Comparison of ENCODE assay signal across 3 fruit fly cellular contexts in the genomic region with DNA sequence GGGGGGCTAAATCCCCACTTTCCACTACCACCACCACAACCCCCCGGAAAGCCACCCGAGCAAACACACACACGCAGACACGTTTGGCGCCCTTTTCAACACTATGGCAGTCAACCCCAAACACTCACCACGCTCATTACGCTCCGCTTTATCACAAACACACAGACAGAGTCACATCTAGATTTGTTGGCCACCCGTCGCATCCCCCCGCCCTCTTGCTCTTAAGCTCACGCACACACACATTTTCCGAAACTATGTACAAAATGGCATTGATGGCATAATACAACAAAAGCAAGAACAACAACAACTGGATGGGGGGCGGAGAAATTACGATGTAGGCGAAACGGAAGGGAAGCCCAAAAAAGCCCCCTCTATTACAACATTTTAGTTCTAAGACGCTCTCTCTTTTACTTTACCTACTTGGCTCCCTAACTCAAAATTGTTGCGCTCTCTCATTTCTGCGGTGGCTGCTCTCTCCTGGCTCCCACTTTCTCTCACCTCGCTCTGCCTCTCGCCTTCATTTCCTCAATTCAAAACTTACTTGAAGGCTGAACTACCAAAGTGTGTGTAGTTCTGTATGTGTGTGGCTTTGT.
TF ChIP-seq lines count a peak whose summit lies in the region.

No protein-coding gene starts in this region.

- no peak for TF ChIP-seq CTCF in whole organism, embryonic (GFP tag; optimal IDR thresholded peaks at IDR 0.05; lab: Kevin White, UChicago)

TF ChIP-seq in whole organism, adult, 20 proteins besides CTCF, POLR2A, EP300 and RAD21:
- TF ChIP-seq CG12768 (GFP tag; optimal IDR thresholded peaks at IDR 0.05; lab: Kevin White, UChicago): peak; percentile 40
- peak; percentile 8 for TF ChIP-seq pad (GFP tag; optimal IDR thresholded peaks at IDR 0.05; lab: Kevin White, UChicago)
- TF ChIP-seq cic (GFP tag; optimal IDR thresholded peaks at IDR 0.05; lab: Kevin White, UChicago): peak; percentile 12
- TF ChIP-seq Hr96 (GFP tag; optimal IDR thresholded peaks at IDR 0.05; lab: Kevin White, UChicago): no peak
- no peak for TF ChIP-seq bab1 (GFP tag; optimal IDR thresholded peaks at IDR 0.05; lab: Kevin White, UChicago)
TF ChIP-seq in whole organism, adult: peak in this region for 3.

TF ChIP-seq in whole organism, embryonic, 481 proteins besides CTCF, POLR2A, EP300 and RAD21 (continues in another document):
- TF ChIP-seq CG2129 (GFP tag; IDR thresholded peaks at IDR 0.05; lab: Robert Waterston, UW; ENCODE audit: partially characterized antibody): no peak
- no peak for TF ChIP-seq ab (GFP tag; optimal IDR thresholded peaks at IDR 0.05; lab: Kevin White, UChicago)
- TF ChIP-seq pros (GFP tag; optimal IDR thresholded peaks at IDR 0.05; lab: Kevin White, UChicago): peak; percentile 48
- no peak for TF ChIP-seq PHDP (tag; optimal IDR thresholded peaks at IDR 0.05; lab: Kevin White, UChicago)
- TF ChIP-seq cad (GFP tag; optimal IDR thresholded peaks at IDR 0.05; lab: Kevin White, UChicago): no peak
- peak; percentile 22 for TF ChIP-seq Nf-YC (tag; optimal IDR thresholded peaks at IDR 0.05; lab: Kevin White, UChicago)
- no peak for TF ChIP-seq Doc2 (GFP tag; IDR thresholded peaks at IDR 0.05; lab: Robert Waterston, UW)
- TF ChIP-seq CG12236 (GFP tag; optimal IDR thresholded peaks at IDR 0.05; lab: Kevin White, UChicago): no peak
- TF ChIP-seq cg (GFP tag; optimal IDR thresholded peaks at IDR 0.05; lab: Kevin White, UChicago): peak; percentile 88
- no peak for TF ChIP-seq slp2 (GFP tag; optimal IDR thresholded peaks at IDR 0.05; lab: Kevin White, UChicago)
- peak; percentile 16 for TF ChIP-seq exex (tag; optimal IDR thresholded peaks at IDR 0.05; lab: Kevin White, UChicago)
- no peak for TF ChIP-seq usp (GFP tag; optimal IDR thresholded peaks at IDR 0.05; lab: Kevin White, UChicago)
- no peak for TF ChIP-seq sqz (GFP tag; optimal IDR thresholded peaks at IDR 0.05; lab: Kevin White, UChicago)
- peak; percentile 49 for TF ChIP-seq yki (optimal IDR thresholded peaks at IDR 0.05; lab: Kevin White, UChicago)
- no peak for TF ChIP-seq Hmx (GFP tag; optimal IDR thresholded peaks at IDR 0.05; lab: Kevin White, UChicago)
- no peak for TF ChIP-seq zfh1 (GFP tag; IDR thresholded peaks at IDR 0.05; lab: Robert Waterston, UW)
- TF ChIP-seq CG15011 (GFP tag; optimal IDR thresholded peaks at IDR 0.05; lab: Kevin White, UChicago): no peak
- no peak for TF ChIP-seq her (GFP tag; optimal IDR thresholded peaks at IDR 0.05; lab: Kevin White, UChicago)
- no peak for TF ChIP-seq CG3407 (GFP tag; optimal IDR thresholded peaks at IDR 0.05; lab: Kevin White, UChicago)
- peak; percentile 6 for TF ChIP-seq oc (tag; optimal IDR thresholded peaks at IDR 0.05; lab: Kevin White, UChicago)
- no peak for TF ChIP-seq E2f1 (GFP tag; IDR thresholded peaks at IDR 0.05; lab: Robert Waterston, UW)
- no peak for TF ChIP-seq CG14667 (GFP tag; IDR thresholded peaks at IDR 0.05; lab: Robert Waterston, UW)
- TF ChIP-seq Side (GFP tag; optimal IDR thresholded peaks at IDR 0.05; lab: Kevin White, UChicago): peak; percentile 1
- no peak for TF ChIP-seq CG14710 (tag; optimal IDR thresholded peaks at IDR 0.05; lab: Kevin White, UChicago)
- no peak for TF ChIP-seq CG3995 (GFP tag; optimal IDR thresholded peaks at IDR 0.05; lab: Kevin White, UChicago)
- no peak for TF ChIP-seq Hsf (GFP tag; optimal IDR thresholded peaks at IDR 0.05; lab: Kevin White, UChicago)
- TF ChIP-seq Bgb (GFP tag; IDR thresholded peaks at IDR 0.05; lab: Robert Waterston, UW; ENCODE audit: partially characterized antibody): no peak
- TF ChIP-seq CG1602 (GFP tag; optimal IDR thresholded peaks at IDR 0.05; lab: Kevin White, UChicago): no peak
- peak; percentile 30 for TF ChIP-seq Hey (tag; optimal IDR thresholded peaks at IDR 0.05; lab: Kevin White, UChicago)
- no peak for TF ChIP-seq CG17359 (tag; optimal IDR thresholded peaks at IDR 0.05; lab: Kevin White, UChicago)
- TF ChIP-seq Adf1 (GFP tag; IDR thresholded peaks at IDR 0.05; lab: Robert Waterston, UW): peak; percentile 51; the same call in 1 of the 2 replicates
- no peak for TF ChIP-seq eyg (GFP tag; optimal IDR thresholded peaks at IDR 0.05; lab: Kevin White, UChicago)
- TF ChIP-seq sna (GFP tag; IDR thresholded peaks at IDR 0.05; lab: Robert Waterston, UW; ENCODE audit: partially characterized antibody): no peak
- TF ChIP-seq dmrt99B (tag; optimal IDR thresholded peaks at IDR 0.05; lab: Kevin White, UChicago): no peak
- no peak for TF ChIP-seq hth (optimal IDR thresholded peaks at IDR 0.05; lab: Kevin White, UChicago)
- TF ChIP-seq CoRest (tag; optimal IDR thresholded peaks at IDR 0.05; lab: Kevin White, UChicago): no peak
- TF ChIP-seq gce (GFP tag; IDR thresholded peaks at IDR 0.05; lab: Robert Waterston, UW): no peak
- TF ChIP-seq CG3281 (GFP tag; optimal IDR thresholded peaks at IDR 0.05; lab: Kevin White, UChicago): no peak
- TF ChIP-seq zen2 (GFP tag; IDR thresholded peaks at IDR 0.05; lab: Robert Waterston, UW; ENCODE audit: partially characterized antibody): no peak
- TF ChIP-seq lmd (GFP tag; IDR thresholded peaks at IDR 0.05; lab: Robert Waterston, UW): peak; percentile 34
- peak; percentile 38 for TF ChIP-seq CG4328 (GFP tag; optimal IDR thresholded peaks at IDR 0.05; lab: Kevin White, UChicago)

TF ChIP-seq in whole organism, prepupa, 60 proteins besides CTCF, POLR2A, EP300 and RAD21:
- TF ChIP-seq Sox15 (GFP tag; optimal IDR thresholded peaks at IDR 0.05; lab: Kevin White, UChicago): no peak
- no peak; the same call in 1 of the 2 replicates for TF ChIP-seq CG15336 (GFP tag; IDR thresholded peaks at IDR 0.05; lab: Robert Waterston, UW)
- no peak for TF ChIP-seq Met (GFP tag; optimal IDR thresholded peaks at IDR 0.05; lab: Kevin White, UChicago)
- no peak for TF ChIP-seq CG32006 (GFP tag; optimal IDR thresholded peaks at IDR 0.05; lab: Kevin White, UChicago)
- TF ChIP-seq fkh (GFP tag; optimal IDR thresholded peaks at IDR 0.05; lab: Kevin White, UChicago): peak; percentile 74
